Fruit fly (Drosophila melanogaster) whole organism, adult: ENCODE results near the gene RpL3.
A peak's percentile ranks its signal among the peaks of the same experiment; 100 is the strongest.

ENCODE experiments used
- CG11617 ChIP-seq: fragments of 200-800 bp; sonication (Bioruptor generic); optimal IDR thresholded peaks from 2 replicates; lab custom pipeline; 2017; ENCODE audit warnings: mild to moderate bottlenecking, missing biosample characterization, missing genetic modification reagents, missing genetic modification characterization
- CG12768 ChIP-seq: fragments of 200-800 bp; sonication (Bioruptor generic); optimal IDR thresholded peaks from 2 replicates; lab custom pipeline; 2017; ENCODE audit warnings: missing biosample characterization, missing genetic modification characterization, mild to moderate bottlenecking, moderate library complexity, missing genetic modification reagents
- CG14711 ChIP-seq: fragments of 200-800 bp; sonication (Bioruptor generic); optimal IDR thresholded peaks from 2 replicates; lab custom pipeline; 2018; ENCODE audit warnings: missing biosample characterization, mild to moderate bottlenecking, missing genetic modification characterization, moderate library complexity
- CG1620 ChIP-seq: fragments of 200-800 bp; sonication (Bioruptor generic); optimal IDR thresholded peaks from 2 replicates; lab custom pipeline; 2016; ENCODE audit warnings: missing biosample characterization, missing genetic modification characterization
- CG33017 ChIP-seq: fragments of 200-800 bp; sonication (Bioruptor generic); optimal IDR thresholded peaks from 2 replicates; lab custom pipeline; 2018; ENCODE audit warnings: missing biosample characterization, mild to moderate bottlenecking, missing genetic modification characterization, moderate library complexity
- CG5204 ChIP-seq: fragments of 200-800 bp; sonication (Bioruptor generic); optimal IDR thresholded peaks from 2 replicates; lab custom pipeline; 2016; ENCODE audit warnings: missing biosample characterization, missing genetic modification characterization
- CG7045 ChIP-seq: fragments of 200-800 bp; sonication (Bioruptor generic); optimal IDR thresholded peaks from 2 replicates; lab custom pipeline; 2017; ENCODE audit warnings: missing biosample characterization, mild to moderate bottlenecking, missing genetic modification characterization
- CG7101 ChIP-seq: fragments of 200-800 bp; sonication (Bioruptor generic); optimal IDR thresholded peaks from 2 replicates; lab custom pipeline; 2018; ENCODE audit warnings: missing biosample characterization, mild to moderate bottlenecking, missing genetic modification characterization, moderate library complexity
- Clk ChIP-seq: fragments of 200-800 bp; sonication (Bioruptor generic); optimal IDR thresholded peaks from 2 replicates; lab custom pipeline; 2017; ENCODE audit warnings: missing biosample characterization, missing genetic modification characterization
- Crg-1 ChIP-seq: fragments of 200-800 bp; sonication (Bioruptor generic); optimal IDR thresholded peaks from 2 replicates; lab custom pipeline; 2016; ENCODE audit warnings: missing biosample characterization, missing genetic modification characterization
- Hr96 ChIP-seq: fragments of 200-800 bp; sonication (Bioruptor generic); optimal IDR thresholded peaks from 2 replicates; lab custom pipeline; 2016; ENCODE audit warnings: missing biosample characterization, missing genetic modification characterization
- Mnt ChIP-seq: fragments of 200-800 bp; sonication (Bioruptor generic); optimal IDR thresholded peaks from 2 replicates; lab custom pipeline; 2016; ENCODE audit warnings: missing biosample characterization, mild to moderate bottlenecking, missing genetic modification characterization
- bab1 ChIP-seq: fragments of 200-800 bp; sonication (Bioruptor generic); optimal IDR thresholded peaks from 3 replicates; lab custom pipeline; 2019; ENCODE audit warnings: missing biosample characterization, mild to moderate bottlenecking, missing genetic modification characterization, moderate library complexity
- cic ChIP-seq: fragments of 200-800 bp; sonication (Bioruptor generic); optimal IDR thresholded peaks from 2 replicates; lab custom pipeline; 2017; ENCODE audit warnings: missing biosample characterization, mild to moderate bottlenecking, missing genetic modification characterization, moderate library complexity
- cnc ChIP-seq, 2 experiments: fragments of >200 bp; optimal IDR thresholded peaks; 2 replicates each; lab custom pipeline; 2017
- kay ChIP-seq: fragments of 200-800 bp; sonication (Bioruptor generic); peaks from one replicate; lab custom pipeline; 2016; ENCODE audit warnings: missing biosample characterization, missing genetic modification characterization, borderline replicate concordance
- ovo ChIP-seq: fragments of 200-800 bp; sonication (Bioruptor generic); optimal IDR thresholded peaks from 2 replicates; lab custom pipeline; 2016; ENCODE audit warnings: missing biosample characterization, missing genetic modification characterization
- pad ChIP-seq: fragments of 200-800 bp; sonication (Bioruptor generic); optimal IDR thresholded peaks from 3 replicates; lab custom pipeline; 2017; ENCODE audit warnings: missing biosample characterization, missing genetic modification characterization, mild to moderate bottlenecking, moderate library complexity, missing genetic modification reagents
- tj ChIP-seq: fragments of 200-800 bp; sonication (Bioruptor generic); optimal IDR thresholded peaks from 3 replicates; lab custom pipeline; 2017; ENCODE audit warnings: missing biosample characterization, mild to moderate bottlenecking, missing genetic modification characterization, moderate library complexity
- toe ChIP-seq: fragments of 200-800 bp; sonication (Bioruptor generic); optimal IDR thresholded peaks from 2 replicates; lab custom pipeline; 2016; ENCODE audit warnings: missing biosample characterization, missing genetic modification characterization

RpL3 gene

dm6 chr3R:11243951-11244660 is 22.4 kb downstream of the RpL3 start, which contains the start of the genes CG17734 and CG5214:
Gene CG17734, minus strand, starts transcription at chr3R:11243999.
Gene CG5214, plus strand, starts transcription at chr3R:11244302.
- peak; percentile 44 for TF ChIP-seq Hr96
- peak; percentile 19 for TF ChIP-seq CG1620 (GFP tag; lab: Kevin White, UChicago)
- TF ChIP-seq CG11617: peak; percentile 30
- TF ChIP-seq Clk: no peak
- no peak for TF ChIP-seq cnc (optimal IDR thresholded peaks at IDR 0.05; lab: Kevin White, UChicago)
- TF ChIP-seq CG7101 (tag; lab: Kevin White, UChicago): peak; percentile 9
- TF ChIP-seq CG7045: no peak
- TF ChIP-seq tj (GFP tag; lab: Kevin White, UChicago): peak; percentile 100
- TF ChIP-seq toe (GFP tag; lab: Kevin White, UChicago): peak; percentile 52
- no peak for TF ChIP-seq CG33017 (tag; lab: Kevin White, UChicago)
- peak; percentile 51 for TF ChIP-seq bab1 (GFP tag; lab: Kevin White, UChicago)
- no peak for TF ChIP-seq kay (GFP tag; lab: Kevin White, UChicago)
- no peak for TF ChIP-seq CG5204 (GFP tag; lab: Kevin White, UChicago)
- TF ChIP-seq pad (GFP tag; lab: Kevin White, UChicago): no peak
- TF ChIP-seq cic (GFP tag; lab: Kevin White, UChicago): peak; percentile 32
- no peak for TF ChIP-seq CG12768 (GFP tag; lab: Kevin White, UChicago)
- TF ChIP-seq Crg-1 (GFP tag; lab: Kevin White, UChicago): no peak
- TF ChIP-seq ovo (GFP tag; lab: Kevin White, UChicago): no peak
- TF ChIP-seq CG14711 (tag; lab: Kevin White, UChicago): no peak
- peak; percentile 49 for TF ChIP-seq Mnt

- TF ChIP-seq CG1620 (GFP tag; lab: Kevin White, UChicago) (no peak), CG7101 (tag; lab: Kevin White, UChicago) (no peak), CG7045 (no peak), bab1 (GFP tag; lab: Kevin White, UChicago) (no peak), Mnt (no peak), Crg-1 (GFP tag; lab: Kevin White, UChicago) (no peak), CG14711 (tag; lab: Kevin White, UChicago) (no peak), cic (GFP tag; lab: Kevin White, UChicago) (no peak), pad (GFP tag; lab: Kevin White, UChicago) (no peak), toe (GFP tag; lab: Kevin White, UChicago) (no peak), Hr96 (no peak), kay (GFP tag; lab: Kevin White, UChicago) (no peak), Clk (no peak), ovo (GFP tag; lab: Kevin White, UChicago) (no peak)
Measured at dm6 chr3R:11245803-11246202, 24.1 kb downstream of the RpL3 start.

DNA sequence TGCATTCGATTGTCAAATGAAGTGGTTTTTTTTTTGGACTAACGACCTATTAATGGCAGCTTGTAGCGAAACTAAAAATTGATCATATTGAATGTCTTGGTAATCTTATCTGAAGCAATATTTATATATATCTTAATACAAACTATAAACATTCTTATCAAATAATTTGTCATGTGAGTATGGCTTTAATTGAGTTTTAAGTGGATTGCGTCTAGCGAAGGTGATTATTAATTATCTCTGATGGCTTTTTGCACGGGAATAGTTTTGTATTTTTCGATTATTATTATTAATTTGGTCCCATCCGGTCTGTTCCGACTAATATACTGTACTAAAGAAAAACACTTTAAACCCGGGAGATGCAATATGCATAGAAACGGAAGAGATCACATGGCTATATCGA is 25.2 kb downstream of the RpL3 start:
- no peak for TF ChIP-seq CG14711 (tag; lab: Kevin White, UChicago)
- TF ChIP-seq tj (GFP tag; lab: Kevin White, UChicago): no peak
- TF ChIP-seq CG11617: no peak
- TF ChIP-seq CG33017 (tag; lab: Kevin White, UChicago): no peak

dm6 chr3R:11253768-11254167 is 32.1 kb downstream of the RpL3 start:
- TF ChIP-seq CG7101 (tag; lab: Kevin White, UChicago): no peak
- no peak for TF ChIP-seq toe (GFP tag; lab: Kevin White, UChicago)
- no peak for TF ChIP-seq CG14711 (tag; lab: Kevin White, UChicago)
- TF ChIP-seq cnc (optimal IDR thresholded peaks at IDR 0.05; lab: Kevin White, UChicago): no peak
- TF ChIP-seq CG1620 (GFP tag; lab: Kevin White, UChicago): no peak
- TF ChIP-seq bab1 (GFP tag; lab: Kevin White, UChicago): no peak
- TF ChIP-seq Clk: no peak
- TF ChIP-seq kay (GFP tag; lab: Kevin White, UChicago): no peak
- TF ChIP-seq cic (GFP tag; lab: Kevin White, UChicago): no peak
- TF ChIP-seq CG7045: no peak

dm6 chr3R:11254382-11254953 is 32.8 kb downstream of the RpL3 start:
- TF ChIP-seq CG33017 (tag; lab: Kevin White, UChicago) (no peak), pad (GFP tag; lab: Kevin White, UChicago) (peak; percentile 90)

DNA sequence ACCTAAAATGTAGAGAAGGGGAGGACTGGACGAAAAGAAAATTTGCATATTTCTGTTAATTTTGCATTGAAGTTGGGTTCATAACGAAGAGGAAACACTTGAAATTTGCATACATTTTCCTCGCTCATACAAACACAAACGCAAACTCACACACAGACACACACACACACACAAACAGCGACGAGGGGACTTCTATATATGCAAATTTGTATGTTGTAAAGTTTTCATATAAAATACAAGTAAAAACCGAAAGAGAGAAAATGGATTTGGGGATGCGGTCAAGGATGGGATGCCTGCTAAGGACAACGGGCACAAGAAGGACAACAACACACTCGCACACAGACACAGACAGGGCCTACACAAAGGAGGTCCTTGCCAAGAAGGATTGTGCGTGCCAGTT is 35.8 kb downstream of the RpL3 start:
- TF ChIP-seq kay (GFP tag; lab: Kevin White, UChicago) (no peak), tj (GFP tag; lab: Kevin White, UChicago) (no peak), Crg-1 (GFP tag; lab: Kevin White, UChicago) (no peak), CG5204 (GFP tag; lab: Kevin White, UChicago) (no peak), CG11617 (no peak), Mnt (no peak), cic (GFP tag; lab: Kevin White, UChicago) (no peak), cnc (optimal IDR thresholded peaks at IDR 0.05; lab: Kevin White, UChicago) (no peak), CG7045 (no peak), CG14711 (tag; lab: Kevin White, UChicago) (no peak), CG7101 (tag; lab: Kevin White, UChicago) (no peak), toe (GFP tag; lab: Kevin White, UChicago) (no peak)
